Worm (Caenorhabditis elegans) whole organism, L2 larva: ENCODE data around the gene gpcp-2.

Experiments used
- ama-1 ChIP-seq: fragments of 150-350 bp; optimal IDR thresholded peaks from 2 replicates; lab custom pipeline; 2018; ENCODE audit warnings: inconsistent platforms
- egl-27 ChIP-seq: sonication (generic microtip); optimal IDR thresholded peaks from 3 replicates; lab custom pipeline; 2017; ENCODE audit warnings: missing biosample characterization, missing genetic modification reagents, missing genetic modification characterization
- elt-1 ChIP-seq: fragments of 150-350 bp; optimal IDR thresholded peaks from 2 replicates; lab custom pipeline; 2014; ENCODE audit warnings: missing biosample characterization, missing genetic modification characterization
- lin-11 ChIP-seq: fragments of 150-350 bp; sonication (generic microtip); optimal IDR thresholded peaks from 2 replicates; lab custom pipeline; 2014; ENCODE audit warnings: missing biosample characterization, missing genetic modification characterization, inconsistent platforms, mixed read lengths
- lsy-2 ChIP-seq, 2 experiments: fragments of 150-350 bp in 1 of 2; sonication (generic microtip) in 1 of 2; optimal IDR thresholded peaks; 2 replicates each; lab custom pipeline; 2014 to 2017; ENCODE audit warnings: missing biosample characterization in 2 of 2, missing genetic modification characterization in 2 of 2
- nhr-11 ChIP-seq: fragments of 150-350 bp; optimal IDR thresholded peaks from 2 replicates; lab custom pipeline; 2014; ENCODE audit warnings: missing biosample characterization, missing genetic modification characterization
- nhr-77 ChIP-seq: fragments of 150-350 bp; optimal IDR thresholded peaks from 2 replicates; lab custom pipeline; 2014; ENCODE audit warnings: missing biosample characterization, missing genetic modification characterization
- sma-3 ChIP-seq: sonication (generic microtip); optimal IDR thresholded peaks from 2 replicates; lab custom pipeline; 2016; ENCODE audit warnings: missing genetic modification reagents, missing genetic modification characterization, missing compliant biosample characterization
- unc-62 ChIP-seq: fragments of 150-350 bp; optimal IDR thresholded peaks from 2 replicates; lab custom pipeline; 2014; ENCODE audit warnings: missing biosample characterization, missing genetic modification reagents, missing genetic modification characterization
- zag-1 ChIP-seq: fragments of 150-350 bp; optimal IDR thresholded peaks from 2 replicates; lab custom pipeline; 2014; ENCODE audit warnings: missing biosample characterization, missing genetic modification characterization
- ztf-4 ChIP-seq: fragments of 150-350 bp; optimal IDR thresholded peaks from 2 replicates; lab custom pipeline; 2014; ENCODE audit warnings: missing biosample characterization, missing genetic modification characterization

DNA sequence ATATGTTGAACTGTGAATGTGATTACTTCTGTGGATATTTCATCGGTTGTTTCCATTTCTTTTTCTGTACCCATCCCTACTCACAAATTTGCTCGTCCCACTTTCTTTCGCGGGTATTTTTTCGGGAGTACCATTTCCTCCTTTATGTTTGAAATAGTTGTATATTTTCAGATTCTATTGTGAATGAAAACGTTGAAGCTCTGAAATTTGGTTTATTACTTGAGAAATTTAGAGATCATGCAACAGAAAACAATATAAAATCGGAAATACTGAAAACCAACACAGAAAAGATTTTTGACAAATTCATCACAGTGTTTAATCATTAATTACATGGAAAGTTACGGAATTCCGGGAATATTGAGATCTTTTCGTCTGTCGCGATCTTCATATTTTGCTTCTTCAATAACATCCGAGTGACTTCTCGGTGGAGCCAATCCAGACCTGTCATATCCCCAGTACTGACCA, 52.6 kb downstream of the gpcp-2 start:
- TF ChIP-seq zag-1 (no peak), lsy-2 (tag; optimal IDR thresholded peaks at IDR 0.05; lab: Kevin White, UChicago) (no peak), ztf-4 (tag; lab: Kevin White, UChicago) (peak; percentile 58), elt-1 (tag; lab: Kevin White, UChicago) (no peak), sma-3 (GFP tag; lab: Kevin White, UChicago) (peak; percentile 60), nhr-77 (tag; lab: Kevin White, UChicago) (no peak), unc-62 (GFP tag; lab: Kevin White, UChicago) (no peak), nhr-11 (tag; lab: Kevin White, UChicago) (no peak), ama-1 (lab: Kevin White, UChicago) (no peak), egl-27 (no peak), lin-11 (no peak)
